Worm (Caenorhabditis elegans): Measurements from ENCODE around the gene rimb-1.

ce11 chrIII:1799407-1799806 lies 11.3 kb downstream of the rimb-1 start:
- TF ChIP-seq nhr-12 (tag; optimal IDR thresholded peaks at IDR 0.05), result no peak
- no peak for TF ChIP-seq mab-5 (tag; optimal IDR thresholded peaks at IDR 0.05)
- no peak for TF ChIP-seq unc-62 (GFP tag; optimal IDR thresholded peaks at IDR 0.05)
- no peak for TF ChIP-seq nhr-76 (tag; optimal IDR thresholded peaks at IDR 0.05)
- TF ChIP-seq lin-13 (tag; optimal IDR thresholded peaks at IDR 0.05), result no peak
- no peak for TF ChIP-seq lsy-2 (tag; optimal IDR thresholded peaks at IDR 0.05)
- no peak for TF ChIP-seq ztf-11 (tag; optimal IDR thresholded peaks at IDR 0.05)
